Fruit fly (Drosophila melanogaster): ENCODE results near the gene I-2.

Gene I-2

DNA sequence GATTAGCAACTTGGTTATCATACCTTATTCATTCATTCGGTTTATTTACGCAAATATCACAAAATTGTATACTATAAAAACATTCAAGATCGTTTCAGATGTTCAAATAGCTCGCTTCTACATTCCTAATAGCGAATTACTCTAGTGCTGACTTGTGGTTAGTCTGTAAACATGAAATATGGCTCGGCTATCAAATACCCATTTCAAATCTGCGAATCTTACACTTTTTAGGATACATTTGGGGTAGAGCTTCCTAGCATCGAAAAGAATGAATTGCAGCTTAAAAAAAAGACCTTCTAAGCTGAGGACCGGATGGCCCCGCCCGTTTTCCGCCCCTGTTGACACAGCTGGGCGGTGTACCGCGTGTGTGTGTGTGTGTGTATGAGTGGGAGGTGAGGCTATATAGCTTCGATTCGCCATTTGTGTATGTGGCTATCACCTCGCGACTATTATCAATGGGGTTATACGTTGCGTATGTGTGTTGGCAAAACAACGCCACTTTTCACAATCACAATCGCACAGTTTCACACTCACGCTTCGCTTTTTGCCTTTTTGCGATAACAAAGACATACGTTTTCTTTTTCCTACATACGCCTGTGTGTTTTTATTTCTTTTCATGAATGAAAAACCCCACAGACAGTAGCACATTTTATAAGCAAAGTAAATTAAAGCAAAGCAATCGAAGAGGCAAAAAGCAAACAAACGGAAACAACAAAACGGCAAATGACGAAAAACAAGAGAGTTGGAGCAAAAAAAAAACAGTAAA, 10.2 kb upstream of the I-2 start:
- TF ChIP-seq Pif1B (GFP tag; optimal IDR thresholded peaks at IDR 0.05) (no peak), rn (GFP tag; IDR thresholded peaks at IDR 0.05) (no peak), CG4496 (GFP tag; IDR thresholded peaks at IDR 0.05) (0 out of 3 replicates have a peak, but pooled peaks have one; percentile 25), CG13204 (GFP tag; optimal IDR thresholded peaks at IDR 0.05) (peak; percentile 24), CG8301 (tag; optimal IDR thresholded peaks at IDR 0.05) (peak; percentile 29), CG9948 (tag; optimal IDR thresholded peaks at IDR 0.05) (no peak), CG17806 (tag; optimal IDR thresholded peaks at IDR 0.05) (no peak), EcR (GFP tag; optimal IDR thresholded peaks at IDR 0.05) (peak; percentile 33), CG14655 (GFP tag; optimal IDR thresholded peaks at IDR 0.05) (no peak), gl (tag; optimal IDR thresholded peaks at IDR 0.05) (peak; percentile 44), CG8159 (tag; optimal IDR thresholded peaks at IDR 0.05) (peak; percentile 26), CG12605 (GFP tag; IDR thresholded peaks at IDR 0.05) (no peak; the same call in 1 of the 2 replicates), Pif1A (GFP tag; optimal IDR thresholded peaks at IDR 0.05) (no peak), Snoo (tag; optimal IDR thresholded peaks at IDR 0.05) (no peak), D1 (tag; optimal IDR thresholded peaks at IDR 0.05) (no peak), fd96Ca (GFP tag; IDR thresholded peaks at IDR 0.05) (no peak), CG34367 (tag; optimal IDR thresholded peaks at IDR 0.05) (peak; percentile 28), CG32121 (GFP tag; IDR thresholded peaks at IDR 0.05) (no peak), CG10348 (GFP tag; IDR thresholded peaks at IDR 0.05) (no peak), CG15710 (tag; optimal IDR thresholded peaks at IDR 0.05) (no peak)

DNA sequence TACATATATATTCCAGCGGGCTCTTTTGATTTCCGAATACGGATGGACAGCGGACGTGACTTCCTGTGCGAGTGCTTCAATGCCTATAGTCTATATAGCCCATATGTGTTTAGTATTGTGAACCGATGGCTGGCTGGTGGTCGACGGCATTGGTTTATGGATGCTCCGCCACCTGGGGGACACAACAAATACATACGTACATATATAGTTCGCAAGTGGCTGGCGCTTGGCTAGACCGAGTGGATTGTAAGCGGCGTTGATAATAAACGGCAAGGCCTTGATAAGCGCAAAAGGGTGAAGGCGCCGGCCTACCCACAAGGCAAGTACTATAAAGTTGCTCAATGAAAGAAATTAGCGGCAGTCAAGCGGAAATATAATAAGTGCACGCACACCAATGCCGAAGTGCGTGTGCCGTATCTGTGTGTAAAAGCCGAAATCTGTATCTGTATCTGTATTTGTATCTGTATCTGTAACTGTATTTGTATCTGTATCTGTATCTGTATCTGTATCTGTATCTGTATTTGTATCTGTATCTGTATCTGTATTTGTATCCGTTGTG, 9.5 kb upstream of the I-2 start:
- TF ChIP-seq rn (GFP tag; IDR thresholded peaks at IDR 0.05) (no peak), CG32121 (GFP tag; IDR thresholded peaks at IDR 0.05) (no peak), D1 (tag; optimal IDR thresholded peaks at IDR 0.05) (no peak), EcR (GFP tag; optimal IDR thresholded peaks at IDR 0.05) (peak; percentile 26), Ets98B (GFP tag; IDR thresholded peaks at IDR 0.05) (no peak), CG4496 (GFP tag; IDR thresholded peaks at IDR 0.05) (no peak)

DNA sequence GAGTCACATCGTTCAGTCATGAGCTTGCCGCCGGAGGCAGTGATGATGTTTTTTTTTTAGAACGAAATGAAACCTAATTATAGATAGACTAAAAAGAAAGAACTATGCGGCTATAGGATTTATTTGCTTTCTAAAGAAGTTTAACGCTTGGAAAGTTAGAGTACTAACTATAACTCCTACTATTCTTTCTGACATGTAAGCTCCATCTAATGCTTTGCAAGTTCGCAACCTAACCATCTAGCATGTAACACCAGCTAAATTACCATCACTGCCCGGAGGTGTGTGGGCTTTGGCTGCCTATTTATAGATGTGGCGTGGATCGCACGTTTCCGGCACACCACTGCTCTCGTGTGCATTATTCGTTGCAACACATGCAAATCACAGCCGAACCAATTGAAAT, 5.4 kb upstream of the I-2 start:
- TF ChIP-seq rn (GFP tag; IDR thresholded peaks at IDR 0.05) (no peak), CG12605 (GFP tag; IDR thresholded peaks at IDR 0.05) (no peak), gl (tag; optimal IDR thresholded peaks at IDR 0.05) (no peak), fd96Ca (GFP tag; IDR thresholded peaks at IDR 0.05) (no peak), Ets98B (GFP tag; IDR thresholded peaks at IDR 0.05) (no peak), EcR (GFP tag; optimal IDR thresholded peaks at IDR 0.05) (no peak), CG10348 (GFP tag; IDR thresholded peaks at IDR 0.05) (no peak), CG32121 (GFP tag; IDR thresholded peaks at IDR 0.05) (no peak), CG8301 (tag; optimal IDR thresholded peaks at IDR 0.05) (no peak), CG9948 (tag; optimal IDR thresholded peaks at IDR 0.05) (no peak)

DNA sequence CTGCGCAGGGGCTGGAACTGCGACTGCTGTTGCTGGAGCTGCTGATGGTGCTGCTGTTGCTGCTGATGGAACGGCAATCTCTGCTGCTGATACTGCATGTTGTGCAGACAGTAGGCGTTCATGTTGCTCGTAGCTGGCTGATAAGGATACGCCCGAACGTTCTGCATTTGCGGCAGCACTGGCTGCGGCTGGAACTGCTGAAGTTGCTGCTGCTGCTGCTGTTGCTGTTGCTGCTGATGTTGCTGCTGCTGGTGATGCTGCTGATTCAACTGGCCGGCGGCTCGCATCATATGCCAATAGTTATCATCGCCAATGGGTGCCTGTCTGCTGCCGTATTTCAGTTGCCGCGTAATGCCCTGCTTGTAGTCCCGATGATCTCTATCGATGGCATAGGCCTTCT, 4.1 kb upstream of the I-2 start:
- TF ChIP-seq D1 (tag; optimal IDR thresholded peaks at IDR 0.05) (no peak), Ets98B (GFP tag; IDR thresholded peaks at IDR 0.05) (no peak), Pif1B (GFP tag; optimal IDR thresholded peaks at IDR 0.05) (no peak)

DNA sequence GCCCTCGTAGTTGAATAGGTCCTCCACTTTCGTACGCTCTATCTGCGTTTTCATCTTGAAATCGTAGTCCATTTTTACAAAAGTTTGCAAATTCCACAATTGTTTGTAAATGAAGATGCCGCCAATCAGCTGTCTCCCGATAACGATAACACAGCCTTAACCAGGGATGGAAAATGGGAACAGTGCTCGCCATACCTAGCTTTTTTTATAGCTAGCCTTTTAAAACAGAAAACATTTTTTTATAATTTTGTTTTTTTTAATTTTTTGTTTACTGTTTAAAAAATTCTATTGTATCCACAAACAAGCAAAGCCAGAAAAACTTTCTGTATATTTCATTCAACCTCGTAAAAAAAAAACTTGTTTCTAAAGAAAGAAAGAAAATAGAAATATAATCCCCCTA, 1.9 kb upstream of the I-2 start, which contains the start of gene Cdk8:
Gene Cdk8 (minus strand): TSS at position 137 of the 400 bp plus-strand sequence.
- TF ChIP-seq CG17806 (tag; optimal IDR thresholded peaks at IDR 0.05) (peak; percentile 5), CG13204 (GFP tag; optimal IDR thresholded peaks at IDR 0.05) (no peak), CG14655 (GFP tag; optimal IDR thresholded peaks at IDR 0.05) (no peak), CG8301 (tag; optimal IDR thresholded peaks at IDR 0.05) (no peak), CG12605 (GFP tag; IDR thresholded peaks at IDR 0.05) (no peak), Pif1A (GFP tag; optimal IDR thresholded peaks at IDR 0.05) (no peak), gl (tag; optimal IDR thresholded peaks at IDR 0.05) (no peak), CG34367 (tag; optimal IDR thresholded peaks at IDR 0.05) (no peak), CG8159 (tag; optimal IDR thresholded peaks at IDR 0.05) (no peak), D1 (tag; optimal IDR thresholded peaks at IDR 0.05) (peak; percentile 53), Pif1B (GFP tag; optimal IDR thresholded peaks at IDR 0.05) (no peak), CG9948 (tag; optimal IDR thresholded peaks at IDR 0.05) (no peak), Ets98B (GFP tag; IDR thresholded peaks at IDR 0.05) (no peak), EcR (GFP tag; optimal IDR thresholded peaks at IDR 0.05) (no peak), CG15710 (tag; optimal IDR thresholded peaks at IDR 0.05) (peak; percentile 5), CG4496 (GFP tag; IDR thresholded peaks at IDR 0.05) (no peak), Snoo (tag; optimal IDR thresholded peaks at IDR 0.05) (no peak), CG32121 (GFP tag; IDR thresholded peaks at IDR 0.05) (peak; percentile 38; the same call in 1 of the 2 replicates), rn (GFP tag; IDR thresholded peaks at IDR 0.05) (no peak), CG10348 (GFP tag; IDR thresholded peaks at IDR 0.05) (no peak), fd96Ca (GFP tag; IDR thresholded peaks at IDR 0.05) (no peak)

DNA sequence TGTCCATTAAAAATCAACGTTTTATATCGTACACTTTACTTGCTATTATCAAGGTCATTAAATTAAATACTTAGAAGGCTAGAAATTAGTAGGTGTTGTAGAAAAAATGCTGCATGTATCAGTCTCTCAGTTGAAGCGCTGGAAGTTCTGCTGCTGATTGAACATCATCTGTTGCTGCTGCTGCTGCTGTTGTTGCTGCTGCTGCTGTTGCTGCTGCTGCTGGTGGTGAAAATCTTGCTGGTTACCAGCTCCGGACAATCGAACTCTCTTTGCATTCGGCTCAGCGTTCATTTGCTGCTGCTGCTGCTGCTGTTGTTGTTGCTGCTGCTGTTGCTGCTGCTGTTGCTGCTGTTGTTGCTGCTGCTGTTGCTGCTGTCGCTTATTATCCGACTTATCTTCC, 448 bp upstream of the I-2 start:
- TF ChIP-seq fd96Ca (GFP tag; IDR thresholded peaks at IDR 0.05) = no peak
- no peak for TF ChIP-seq CG13204 (GFP tag; optimal IDR thresholded peaks at IDR 0.05)
- TF ChIP-seq gl (tag; optimal IDR thresholded peaks at IDR 0.05) = no peak
- no peak for TF ChIP-seq rn (GFP tag; IDR thresholded peaks at IDR 0.05)
- no peak for TF ChIP-seq CG4496 (GFP tag; IDR thresholded peaks at IDR 0.05)
- TF ChIP-seq CG9948 (tag; optimal IDR thresholded peaks at IDR 0.05) = no peak
- no peak for TF ChIP-seq CG17806 (tag; optimal IDR thresholded peaks at IDR 0.05)
